Worm (Caenorhabditis elegans) whole organism, L1 larva: ENCODE data around the gene gst-44.

Experiments used
- C04F5.9 ChIP-seq: sonication (generic microtip); optimal IDR thresholded peaks from 2 replicates; lab custom pipeline; 2016; ENCODE audit warnings: missing genetic modification characterization, missing compliant biosample characterization
- C16A3.4 ChIP-seq: fragments of 150-350 bp; optimal IDR thresholded peaks from 2 replicates; lab custom pipeline; 2014; ENCODE audit warnings: missing biosample characterization, missing genetic modification characterization
- aha-1 ChIP-seq: fragments of 150-350 bp; optimal IDR thresholded peaks from 2 replicates; lab custom pipeline; 2014; ENCODE audit warnings: missing biosample characterization, missing genetic modification characterization
- alr-1 ChIP-seq: fragments of 200-800 bp; sonication (Bioruptor generic); optimal IDR thresholded peaks from 2 replicates; lab custom pipeline; 2018; ENCODE audit warnings: borderline replicate concordance, mild to moderate bottlenecking, missing genetic modification characterization, missing compliant biosample characterization
- ama-1 ChIP-seq: fragments of 150-350 bp; optimal IDR thresholded peaks from 2 replicates; lab custom pipeline; 2014
- ceh-63 ChIP-seq: fragments of 200-800 bp; sonication (Bioruptor generic); optimal IDR thresholded peaks from 2 replicates; lab custom pipeline; 2018; ENCODE audit warnings: mild to moderate bottlenecking, missing genetic modification characterization, missing compliant biosample characterization
- ceh-82 ChIP-seq, 3 experiments: fragments of 150-350 bp in 1 of 3; sonication (generic microtip) in 2 of 3; optimal IDR thresholded peaks; 2 replicates each; lab custom pipeline; 2014 to 2017; ENCODE audit warnings: missing biosample characterization in 3 of 3, missing genetic modification characterization in 3 of 3
- dpl-1 ChIP-seq, 3 experiments: fragments of 150-350 bp in 2 of 3; sonication (generic microtip) in 1 of 3; optimal IDR thresholded peaks; 2 replicates each; lab custom pipeline; 2014 to 2017; ENCODE audit warnings: missing biosample characterization in 3 of 3, missing genetic modification characterization in 3 of 3, missing genetic modification reagents in 3 of 3
- efl-1 ChIP-seq, 4 experiments: fragments of 150-350 bp; optimal IDR thresholded peaks in 3 of 4; peaks in 1 of 4; 1 replicate in 1 of 4; 2 replicates in 3 of 4; lab custom pipeline; 2014; ENCODE audit warnings: missing biosample characterization in 2 of 4, missing genetic modification characterization in 2 of 4, missing genetic modification reagents in 2 of 4
- egl-27 ChIP-seq, 2 experiments: fragments of 150-350 bp in 1 of 2; sonication (generic microtip); optimal IDR thresholded peaks; 3 replicates each; lab custom pipeline; 2017 to 2018; ENCODE audit warnings: missing biosample characterization in 2 of 2, missing genetic modification characterization in 2 of 2, missing genetic modification reagents in 2 of 2
- fkh-10 ChIP-seq: sonication (generic microtip); optimal IDR thresholded peaks from 2 replicates; lab custom pipeline; 2017; ENCODE audit warnings: missing biosample characterization, missing genetic modification reagents, missing genetic modification characterization
- fkh-8 ChIP-seq: sonication (generic microtip); optimal IDR thresholded peaks from 2 replicates; lab custom pipeline; 2016; ENCODE audit warnings: mild to moderate bottlenecking, missing genetic modification characterization, missing compliant biosample characterization
- hlh-4 ChIP-seq: sonication (generic microtip); optimal IDR thresholded peaks from 2 replicates; lab custom pipeline; 2016; ENCODE audit warnings: mild to moderate bottlenecking, missing genetic modification characterization, missing compliant biosample characterization
- irx-1 ChIP-seq: sonication (generic microtip); optimal IDR thresholded peaks from 2 replicates; lab custom pipeline; 2016; ENCODE audit warnings: missing genetic modification characterization, missing compliant biosample characterization
- isw-1 ChIP-seq: fragments of 200-800 bp; sonication (Bioruptor generic); IDR thresholded peaks from 2 replicates; pipeline ENCODE4 v1.3.6; 2022; ENCODE audit warnings: missing genetic modification characterization, missing compliant biosample characterization
- jun-1 ChIP-seq: fragments of 150-350 bp; optimal IDR thresholded peaks from 2 replicates; lab custom pipeline; 2014; ENCODE audit warnings: missing biosample characterization, missing genetic modification reagents, missing genetic modification characterization
- lin-13 ChIP-seq: fragments of 150-350 bp; optimal IDR thresholded peaks from 2 replicates; lab custom pipeline; 2014; ENCODE audit warnings: missing biosample characterization, missing genetic modification reagents, missing genetic modification characterization
- lin-15B ChIP-seq: fragments of 150-350 bp; sonication (generic microtip); optimal IDR thresholded peaks from 3 replicates; lab custom pipeline; 2014; ENCODE audit warnings: missing biosample characterization, missing genetic modification characterization
- lin-35 ChIP-seq, 2 experiments: fragments of 150-350 bp; optimal IDR thresholded peaks; 2 replicates each; lab custom pipeline; 2014; ENCODE audit warnings: missing biosample characterization in 2 of 2, missing genetic modification characterization in 2 of 2, missing genetic modification reagents in 2 of 2
- lin-39 ChIP-seq: fragments of 150-350 bp; optimal IDR thresholded peaks from 2 replicates; lab custom pipeline; 2014; ENCODE audit warnings: missing biosample characterization, missing genetic modification reagents, missing genetic modification characterization
- mab-9 ChIP-seq: fragments of 200-800 bp; sonication (Bioruptor generic); IDR thresholded peaks from 2 replicates; pipeline ENCODE4 v1.3.6; 2022; ENCODE audit warnings: missing genetic modification reagents, missing genetic modification characterization, missing compliant biosample characterization
- mdl-1 ChIP-seq, 2 experiments: fragments of 150-350 bp; optimal IDR thresholded peaks; 2 replicates each; lab custom pipeline; 2014 to 2017; ENCODE audit warnings: missing biosample characterization in 2 of 2, missing genetic modification characterization in 2 of 2, inconsistent platforms in 1 of 2
- mep-1 ChIP-seq: fragments of 150-350 bp; optimal IDR thresholded peaks from 2 replicates; lab custom pipeline; 2014; ENCODE audit warnings: missing biosample characterization, missing genetic modification characterization
- nhr-11 ChIP-seq: fragments of 150-350 bp; optimal IDR thresholded peaks from 2 replicates; lab custom pipeline; 2014; ENCODE audit warnings: missing biosample characterization, missing genetic modification characterization
- nhr-19 ChIP-seq: fragments of 200-800 bp; sonication (Bioruptor generic); conservative IDR thresholded peaks from 2 replicates; pipeline ENCODE4 v1.3.6; 2022; ENCODE audit warnings: missing genetic modification characterization, missing compliant biosample characterization
- nhr-20 ChIP-seq: sonication (generic microtip); optimal IDR thresholded peaks from 2 replicates; lab custom pipeline; 2016; ENCODE audit warnings: mild to moderate bottlenecking, missing genetic modification characterization, missing compliant biosample characterization
- nhr-47 ChIP-seq: sonication (generic microtip); optimal IDR thresholded peaks from 2 replicates; lab custom pipeline; 2016; ENCODE audit warnings: mild to moderate bottlenecking, missing genetic modification characterization, moderate library complexity, missing compliant biosample characterization
- nhr-71 ChIP-seq: sonication (generic microtip); optimal IDR thresholded peaks from 2 replicates; lab custom pipeline; 2016; ENCODE audit warnings: mild to moderate bottlenecking, missing genetic modification characterization, moderate library complexity, missing compliant biosample characterization
- nhr-76 ChIP-seq: sonication (generic microtip); optimal IDR thresholded peaks from 2 replicates; lab custom pipeline; 2017; ENCODE audit warnings: missing biosample characterization, missing genetic modification characterization
- nhr-84 ChIP-seq: sonication (generic microtip); optimal IDR thresholded peaks from 2 replicates; lab custom pipeline; 2017; ENCODE audit warnings: missing biosample characterization, missing genetic modification characterization
- nhr-90 ChIP-seq: sonication (generic microtip); optimal IDR thresholded peaks from 2 replicates; lab custom pipeline; 2016; ENCODE audit warnings: mild to moderate bottlenecking, missing genetic modification characterization, missing compliant biosample characterization; ENCODE audit not compliant: poor library complexity
- pag-3 ChIP-seq: sonication (generic microtip); optimal IDR thresholded peaks from 2 replicates; lab custom pipeline; 2017; ENCODE audit warnings: missing genetic modification characterization, mild to moderate bottlenecking, missing compliant biosample characterization, antibody characterized with exemption, borderline replicate concordance; ENCODE audit not compliant: insufficient read depth
- rnt-1 ChIP-seq: sonication (generic microtip); optimal IDR thresholded peaks from 2 replicates; lab custom pipeline; 2016; ENCODE audit warnings: mild to moderate bottlenecking, missing genetic modification characterization, moderate library complexity, missing compliant biosample characterization
- snpc-4 ChIP-seq: fragments of 150-350 bp; optimal IDR thresholded peaks from 2 replicates; lab custom pipeline; 2014; ENCODE audit warnings: missing biosample characterization, missing genetic modification characterization
- swsn-7 ChIP-seq: sonication (generic microtip); optimal IDR thresholded peaks from 2 replicates; lab custom pipeline; 2016; ENCODE audit warnings: missing genetic modification characterization, missing compliant biosample characterization
- tbx-2 ChIP-seq: sonication (generic microtip); optimal IDR thresholded peaks from 2 replicates; lab custom pipeline; 2016; ENCODE audit warnings: missing genetic modification characterization, missing compliant biosample characterization
- unc-130 ChIP-seq: fragments of 150-350 bp; optimal IDR thresholded peaks from 2 replicates; lab custom pipeline; 2017; ENCODE audit warnings: missing biosample characterization, missing genetic modification characterization, inconsistent platforms
- unc-30 ChIP-seq: sonication (generic microtip); optimal IDR thresholded peaks from 2 replicates; lab custom pipeline; 2017; ENCODE audit warnings: missing biosample characterization, missing genetic modification characterization
- unc-62 ChIP-seq: fragments of 150-350 bp; optimal IDR thresholded peaks from 2 replicates; lab custom pipeline; 2014; ENCODE audit warnings: missing biosample characterization, missing genetic modification reagents, missing genetic modification characterization
- unc-86 ChIP-seq: sonication (generic microtip); optimal IDR thresholded peaks from 2 replicates; lab custom pipeline; 2016; ENCODE audit warnings: missing genetic modification characterization, missing compliant biosample characterization
- vab-15 ChIP-seq: sonication (generic microtip); optimal IDR thresholded peaks from 2 replicates; lab custom pipeline; 2017; ENCODE audit warnings: missing genotype, mild to moderate bottlenecking, missing genetic modification characterization, missing compliant biosample characterization
- xbp-1 ChIP-seq: sonication (generic microtip); optimal IDR thresholded peaks from 2 replicates; lab custom pipeline; 2016; ENCODE audit warnings: missing genetic modification characterization, missing compliant biosample characterization
- ztf-4 ChIP-seq: fragments of 150-350 bp; optimal IDR thresholded peaks from 2 replicates; lab custom pipeline; 2014; ENCODE audit warnings: missing biosample characterization, missing genetic modification characterization

Gene gst-44

ce11 chrV:16374676-16375075 is 16.0 kb upstream of the gst-44 start, which contains the start of gene srv-34:
Gene srv-34, minus strand, starts transcription at chrV:16374776.
- TF ChIP-seq pag-3 (tag; lab: Kevin White, UChicago) = no peak
- TF ChIP-seq lin-39 = no peak
- no peak for TF ChIP-seq nhr-71 (tag; lab: Kevin White, UChicago)
- no peak for TF ChIP-seq alr-1 (tag; lab: Kevin White, UChicago)
- TF ChIP-seq ztf-4 (tag; lab: Kevin White, UChicago) = no peak
- no peak for TF ChIP-seq swsn-7 (tag; lab: Kevin White, UChicago)
- TF ChIP-seq lin-35 (GFP tag; optimal IDR thresholded peaks at IDR 0.05; lab: Kevin White, UChicago) = no peak
- TF ChIP-seq nhr-47 (tag; lab: Kevin White, UChicago) = no peak
- no peak for TF ChIP-seq hlh-4 (tag; lab: Kevin White, UChicago)
- TF ChIP-seq nhr-84 (tag; lab: Kevin White, UChicago) = no peak
- TF ChIP-seq aha-1 (tag; lab: Kevin White, UChicago) = no peak
- TF ChIP-seq unc-130 = no peak
- no peak for TF ChIP-seq ama-1 (lab: Kevin White, UChicago)
- no peak for TF ChIP-seq C04F5.9 (tag; lab: Kevin White, UChicago)
- no peak for TF ChIP-seq egl-27 (tag; optimal IDR thresholded peaks at IDR 0.05; lab: Kevin White, UChicago)
- TF ChIP-seq mdl-1 (tag; optimal IDR thresholded peaks at IDR 0.05; lab: Kevin White, UChicago) = no peak
- TF ChIP-seq dpl-1 (GFP tag; optimal IDR thresholded peaks at IDR 0.05; lab: Kevin White, UChicago) = no peak
- no peak for TF ChIP-seq lin-15B (tag; lab: Kevin White, UChicago)
- no peak for TF ChIP-seq ceh-63 (GFP tag; lab: Kevin White, UChicago)
- no peak for TF ChIP-seq nhr-76 (tag; lab: Kevin White, UChicago)
- TF ChIP-seq, all 84 proteins: peak for 0

ce11 chrV:16376430-16376948 is 14.2 kb upstream of the gst-44 start:
- TF ChIP-seq nhr-19 (GFP tag; lab: Robert Waterston, UW) = no peak
- TF ChIP-seq tbx-2 (tag; lab: Kevin White, UChicago) = no peak
- TF ChIP-seq nhr-20 (tag; lab: Kevin White, UChicago) = no peak
- TF ChIP-seq unc-62 (GFP tag; lab: Kevin White, UChicago) = no peak
- no peak for TF ChIP-seq rnt-1
- no peak for TF ChIP-seq lin-39
- no peak for TF ChIP-seq unc-30 (tag; lab: Kevin White, UChicago)
- no peak for TF ChIP-seq isw-1
- TF ChIP-seq efl-1 (optimal IDR thresholded peaks at IDR 0.05; lab: Kevin White, UChicago) = no peak
- no peak for TF ChIP-seq efl-1 (GFP tag; optimal IDR thresholded peaks at IDR 0.05 in 1 of 2; lab: Kevin White, UChicago)
- no peak for TF ChIP-seq snpc-4 (tag; lab: Kevin White, UChicago)
- TF ChIP-seq mep-1 (tag; lab: Kevin White, UChicago) = no peak
- no peak for TF ChIP-seq nhr-11 (tag; lab: Kevin White, UChicago)
- TF ChIP-seq jun-1 (tag; lab: Kevin White, UChicago) = no peak
- no peak for TF ChIP-seq swsn-7 (tag; lab: Kevin White, UChicago)
- TF ChIP-seq irx-1 (tag; lab: Kevin White, UChicago) = no peak
- no peak for TF ChIP-seq lin-13 (GFP tag; lab: Kevin White, UChicago)
- TF ChIP-seq unc-130 = no peak
- no peak for TF ChIP-seq vab-15
- no peak for TF ChIP-seq nhr-90 (tag; lab: Kevin White, UChicago)

- TF ChIP-seq unc-62 (GFP tag; lab: Kevin White, UChicago) (no peak), swsn-7 (tag; lab: Kevin White, UChicago) (no peak), isw-1 (no peak), C16A3.4 (no peak), ceh-82 (tag; optimal IDR thresholded peaks at IDR 0.05; lab: Kevin White, UChicago) (no peak), fkh-10 (GFP tag; lab: Kevin White, UChicago) (no peak), xbp-1 (tag; lab: Kevin White, UChicago) (no peak), mab-9 (GFP tag; lab: Robert Waterston, UW) (no peak), unc-86 (tag; lab: Kevin White, UChicago) (no peak), aha-1 (tag; lab: Kevin White, UChicago) (no peak), lin-35 (GFP tag; optimal IDR thresholded peaks at IDR 0.05; lab: Kevin White, UChicago) (no peak), fkh-8 (tag; lab: Kevin White, UChicago) (no peak)
Measured at ce11 chrV:16377188-16377587, 13.5 kb upstream of the gst-44 start.
